Worm (Caenorhabditis elegans) whole organism, L4/young adult: ENCODE results near the gene R10H10.4.

Source experiments
- W03F9.2 ChIP-seq: fragments of 150-350 bp; optimal IDR thresholded peaks from 2 replicates; lab custom pipeline; 2014; ENCODE audit warnings: missing biosample characterization, missing genetic modification characterization
- dao-5 ChIP-seq: sonication (generic microtip); optimal IDR thresholded peaks from 2 replicates; lab custom pipeline; 2016; ENCODE audit warnings: missing genotype, missing genetic modification characterization, moderate library complexity, missing compliant biosample characterization
- him-1 ChIP-seq: sonication (generic microtip); optimal IDR thresholded peaks from 2 replicates; lab custom pipeline; 2016; ENCODE audit warnings: missing genotype, missing genetic modification reagents, missing genetic modification characterization, missing compliant biosample characterization

DNA sequence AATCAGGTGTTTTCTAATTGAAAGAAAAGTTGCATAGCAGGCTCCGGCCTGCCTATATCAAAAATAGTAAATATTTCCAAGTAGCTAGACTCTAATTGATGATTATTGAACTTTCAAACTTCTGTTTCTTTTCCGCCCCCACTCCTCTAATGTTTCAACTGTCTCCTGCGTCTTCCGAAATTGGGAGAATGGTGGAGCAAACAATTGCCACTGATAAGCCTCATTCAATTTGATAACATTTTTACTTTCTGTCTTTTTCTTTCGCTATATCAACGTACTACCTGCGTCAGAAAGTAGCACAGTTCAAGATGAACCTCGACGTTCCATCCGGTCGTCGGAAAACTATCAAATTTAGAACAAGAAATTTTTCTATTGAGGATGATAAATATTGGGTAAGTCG, 44.1 kb upstream of the R10H10.4 start, which contains the start of gene F13B12.3:
- no peak for TF ChIP-seq dao-5 (tag; lab: Kevin White, UChicago)
- TF ChIP-seq W03F9.2 (tag; lab: Kevin White, UChicago) = no peak
- TF ChIP-seq him-1 = no peak
